Fruit fly (Drosophila melanogaster) whole organism, embryonic: ENCODE data around the gene Dus1.

Source experiments
- ATbp ChIP-seq: fragments of 200-800 bp; sonication (Bioruptor generic); optimal IDR thresholded peaks from 2 replicates; lab custom pipeline; 2017; ENCODE audit warnings: missing biosample characterization, mild to moderate bottlenecking, missing genetic modification characterization, missing genetic modification reagents
- Atf3 ChIP-seq: fragments of 200-800 bp; sonication (Bioruptor generic); optimal IDR thresholded peaks from 3 replicates; lab custom pipeline; 2016; ENCODE audit warnings: missing biosample characterization, missing genetic modification characterization
- B-H2 ChIP-seq: fragments of 200-800 bp; sonication (Bioruptor generic); optimal IDR thresholded peaks from 2 replicates; lab custom pipeline; 2018; ENCODE audit warnings: missing biosample characterization, mild to moderate bottlenecking, missing genetic modification characterization
- CG1024 ChIP-seq: fragments of 200-800 bp; sonication (Bioruptor generic); IDR thresholded peaks from 2 replicates; pipeline ENCODE4 v1.3.6; 2022; ENCODE audit warnings: missing biosample characterization, missing genetic modification characterization
- CG10267 ChIP-seq: fragments of 200-800 bp; sonication (Bioruptor generic); optimal IDR thresholded peaks from 2 replicates; lab custom pipeline; 2018; ENCODE audit warnings: missing biosample characterization, mild to moderate bottlenecking, missing genetic modification characterization, moderate library complexity
- CG10321 ChIP-seq: fragments of 200-800 bp; sonication (Bioruptor generic); IDR thresholded peaks from 2 replicates; pipeline ENCODE4 v1.3.6; 2022; ENCODE audit warnings: missing biosample characterization, missing genetic modification characterization
- CG11456 ChIP-seq: fragments of 200-800 bp; sonication (Bioruptor generic); IDR thresholded peaks from 3 replicates; pipeline ENCODE4 v1.3.6; 2022; ENCODE audit warnings: missing biosample characterization, missing genetic modification characterization
- CG11504 ChIP-seq: fragments of 200-800 bp; sonication (Bioruptor generic); optimal IDR thresholded peaks from 3 replicates; lab custom pipeline; 2019; ENCODE audit warnings: missing biosample characterization, mild to moderate bottlenecking, missing genetic modification characterization, moderate library complexity
- CG11560 ChIP-seq: fragments of 200-800 bp; sonication (Bioruptor generic); IDR thresholded peaks from 3 replicates; pipeline ENCODE4 v1.3.6; 2022; ENCODE audit warnings: missing biosample characterization, missing genetic modification characterization
- CG11696 ChIP-seq: fragments of 200-800 bp; sonication (Bioruptor generic); IDR thresholded peaks from 2 replicates; pipeline ENCODE4 v1.3.6; 2022; ENCODE audit warnings: missing biosample characterization, missing genetic modification characterization
- CG13123 ChIP-seq: fragments of 200-800 bp; sonication (Bioruptor generic); optimal IDR thresholded peaks from 2 replicates; lab custom pipeline; 2016; ENCODE audit warnings: missing biosample characterization, missing genetic modification characterization
- CG15011 ChIP-seq: fragments of 200-800 bp; sonication (Bioruptor generic); optimal IDR thresholded peaks from 3 replicates; lab custom pipeline; 2018; ENCODE audit warnings: missing biosample characterization, mild to moderate bottlenecking, missing genetic modification characterization
- CG15479 ChIP-seq: fragments of 200-800 bp; sonication (Bioruptor generic); optimal IDR thresholded peaks from 3 replicates; lab custom pipeline; 2019; ENCODE audit warnings: missing biosample characterization, mild to moderate bottlenecking, missing genetic modification characterization, moderate library complexity
- CG15601 ChIP-seq: fragments of 200-800 bp; sonication (Bioruptor generic); optimal IDR thresholded peaks from 3 replicates; lab custom pipeline; 2019; ENCODE audit warnings: missing biosample characterization, mild to moderate bottlenecking, missing genetic modification characterization, moderate library complexity
- CG1602 ChIP-seq: fragments of 200-800 bp; sonication (Bioruptor generic); optimal IDR thresholded peaks from 3 replicates; lab custom pipeline; 2016; ENCODE audit warnings: missing biosample characterization, missing genetic modification characterization
- CG1792 ChIP-seq: fragments of 200-800 bp; sonication (Bioruptor generic); optimal IDR thresholded peaks from 2 replicates; lab custom pipeline; 2016; ENCODE audit warnings: missing biosample characterization, missing genetic modification characterization
- CG31441 ChIP-seq: fragments of 200-800 bp; sonication (Bioruptor generic); IDR thresholded peaks from 2 replicates; pipeline ENCODE4 v1.3.6; 2022; ENCODE audit warnings: missing biosample characterization, missing genetic modification characterization
- CG4282 ChIP-seq: fragments of 200-800 bp; sonication (Bioruptor generic); optimal IDR thresholded peaks from 2 replicates; lab custom pipeline; 2016; ENCODE audit warnings: missing biosample characterization, missing genetic modification characterization
- CG4820 ChIP-seq: fragments of 200-800 bp; sonication (Bioruptor generic); optimal IDR thresholded peaks from 3 replicates; lab custom pipeline; 2016; ENCODE audit warnings: missing biosample characterization, missing genetic modification characterization
- CG6854 ChIP-seq: fragments of 200-800 bp; sonication (Bioruptor generic); optimal IDR thresholded peaks from 3 replicates; lab custom pipeline; 2017; ENCODE audit warnings: missing biosample characterization, mild to moderate bottlenecking, missing genetic modification characterization
- CG7556 ChIP-seq: fragments of 200-800 bp; sonication (Bioruptor generic); optimal IDR thresholded peaks from 2 replicates; lab custom pipeline; 2017; ENCODE audit warnings: missing biosample characterization, mild to moderate bottlenecking, missing genetic modification characterization
- CG8089 ChIP-seq: fragments of 200-800 bp; sonication (Bioruptor generic); optimal IDR thresholded peaks from 3 replicates; lab custom pipeline; 2016; ENCODE audit warnings: missing biosample characterization, missing genetic modification characterization
- CG8388 ChIP-seq: fragments of 200-800 bp; sonication (Bioruptor generic); optimal IDR thresholded peaks from 2 replicates; lab custom pipeline; 2019; ENCODE audit warnings: missing biosample characterization, mild to moderate bottlenecking, missing genetic modification characterization, moderate library complexity
- CG8765 ChIP-seq: fragments of 200-800 bp; sonication (Bioruptor generic); IDR thresholded peaks from 2 replicates; pipeline ENCODE4 v1.3.6; 2022; ENCODE audit warnings: missing biosample characterization, missing genetic modification characterization
- CG9876 ChIP-seq: fragments of 200-800 bp; sonication (Bioruptor generic); optimal IDR thresholded peaks from 2 replicates; lab custom pipeline; 2016; ENCODE audit warnings: missing biosample characterization, missing genetic modification characterization
- Camta ChIP-seq: fragments of 200-800 bp; sonication (Bioruptor generic); optimal IDR thresholded peaks from 2 replicates; lab custom pipeline; 2016; ENCODE audit warnings: missing biosample characterization, missing genetic modification characterization
- Dip2 ChIP-seq: fragments of 200-800 bp; sonication (Bioruptor generic); IDR thresholded peaks from 2 replicates; pipeline ENCODE4 v1.3.6; 2022; ENCODE audit warnings: missing biosample characterization, missing genetic modification characterization
- HHEX ChIP-seq: fragments of 200-800 bp; sonication (Bioruptor generic); optimal IDR thresholded peaks from 3 replicates; lab custom pipeline; 2017; ENCODE audit warnings: missing biosample characterization, mild to moderate bottlenecking, missing genetic modification characterization, missing genetic modification reagents
- HLHmδ ChIP-seq: fragments of 200-800 bp; sonication (Bioruptor generic); optimal IDR thresholded peaks from 2 replicates; lab custom pipeline; 2018; ENCODE audit warnings: missing biosample characterization, mild to moderate bottlenecking, missing genetic modification characterization, moderate library complexity
- HmgZ ChIP-seq: fragments of 200-800 bp; sonication (Bioruptor generic); optimal IDR thresholded peaks from 2 replicates; lab custom pipeline; 2018; ENCODE audit warnings: missing biosample characterization, mild to moderate bottlenecking, missing genetic modification characterization
- Hmr ChIP-seq: fragments of 200-800 bp; sonication (Bioruptor generic); optimal IDR thresholded peaks from 3 replicates; lab custom pipeline; 2017; ENCODE audit warnings: mild to moderate bottlenecking, missing biosample characterization, missing genetic modification reagents, missing genetic modification characterization
- Hsf ChIP-seq: fragments of 200-800 bp; sonication (Bioruptor generic); optimal IDR thresholded peaks from 3 replicates; lab custom pipeline; 2016; ENCODE audit warnings: missing biosample characterization, missing genetic modification characterization
- Nf-YC ChIP-seq: fragments of 200-800 bp; optimal IDR thresholded peaks from 3 replicates; lab custom pipeline; 2019; ENCODE audit warnings: missing biosample characterization, mild to moderate bottlenecking, missing genetic modification characterization, moderate library complexity
- Side ChIP-seq: fragments of 200-800 bp; sonication (Bioruptor generic); optimal IDR thresholded peaks from 2 replicates; lab custom pipeline; 2016; ENCODE audit warnings: missing biosample characterization, missing genetic modification characterization
- amos ChIP-seq: fragments of 200-800 bp; sonication (Bioruptor generic); IDR thresholded peaks from 2 replicates; pipeline ENCODE4 v1.3.6; 2022; ENCODE audit warnings: missing biosample characterization, missing genetic modification characterization; ENCODE audit not compliant: partially characterized antibody
- bigmax ChIP-seq: fragments of 200-800 bp; sonication (Bioruptor generic); optimal IDR thresholded peaks from 2 replicates; lab custom pipeline; 2018; ENCODE audit warnings: missing biosample characterization, mild to moderate bottlenecking, missing genetic modification characterization
- chm ChIP-seq: fragments of 200-800 bp; sonication (Bioruptor generic); IDR thresholded peaks from 2 replicates; pipeline ENCODE4 v1.3.6; 2022; ENCODE audit warnings: missing biosample characterization, missing genetic modification characterization
- ind ChIP-seq: fragments of 200-800 bp; sonication (Bioruptor generic); optimal IDR thresholded peaks from 3 replicates; lab custom pipeline; 2016; ENCODE audit warnings: missing biosample characterization, missing genetic modification characterization
- kah ChIP-seq: fragments of 200-800 bp; sonication (Bioruptor generic); optimal IDR thresholded peaks from 2 replicates; lab custom pipeline; 2018; ENCODE audit warnings: missing biosample characterization, mild to moderate bottlenecking, missing genetic modification characterization
- lilli ChIP-seq: fragments of 200-800 bp; sonication (Bioruptor generic); optimal IDR thresholded peaks from 3 replicates; lab custom pipeline; 2016; ENCODE audit warnings: missing biosample characterization, missing genetic modification characterization
- lola ChIP-seq, 3 experiments: fragments of >200 bp in 2 of 3; fragments of 200-800 bp in 1 of 3; sonication (Bioruptor generic) in 1 of 3; optimal IDR thresholded peaks; 2 replicates each; lab custom pipeline; 2017 to 2019; ENCODE audit warnings: missing biosample characterization in 3 of 3, missing genetic modification characterization in 3 of 3, mild to moderate bottlenecking in 1 of 3, moderate library complexity in 1 of 3
- mam ChIP-seq: fragments of 200-800 bp; sonication (Bioruptor generic); optimal IDR thresholded peaks from 3 replicates; lab custom pipeline; 2016; ENCODE audit warnings: missing biosample characterization, missing genetic modification characterization
- pb ChIP-seq: fragments of 200-800 bp; sonication (Bioruptor generic); optimal IDR thresholded peaks from 3 replicates; lab custom pipeline; 2016; ENCODE audit warnings: missing biosample characterization, missing genetic modification characterization
- sima ChIP-seq: fragments of 200-800 bp; sonication (Bioruptor generic); optimal IDR thresholded peaks from 2 replicates; lab custom pipeline; 2016; ENCODE audit warnings: missing biosample characterization, missing genetic modification characterization
- slbo ChIP-seq: fragments of 200-800 bp; sonication (Bioruptor generic); IDR thresholded peaks from 2 replicates; pipeline ENCODE4 v1.3.6; 2022; ENCODE audit warnings: missing biosample characterization, missing genetic modification characterization
- slou ChIP-seq: fragments of 200-800 bp; sonication (Bioruptor generic); optimal IDR thresholded peaks from 3 replicates; lab custom pipeline; 2016; ENCODE audit warnings: missing biosample characterization, missing genetic modification characterization
- sqz ChIP-seq: fragments of 200-800 bp; sonication (Bioruptor generic); optimal IDR thresholded peaks from 3 replicates; lab custom pipeline; 2018; ENCODE audit warnings: missing biosample characterization, mild to moderate bottlenecking, missing genetic modification characterization
- tup ChIP-seq: fragments of 200-800 bp; sonication (Bioruptor generic); optimal IDR thresholded peaks from 2 replicates; lab custom pipeline; 2016; ENCODE audit warnings: missing biosample characterization, mild to moderate bottlenecking, missing genetic modification characterization, moderate library complexity
- zf30C ChIP-seq: fragments of 200-800 bp; sonication (Bioruptor generic); optimal IDR thresholded peaks from 3 replicates; lab custom pipeline; 2018; ENCODE audit warnings: missing biosample characterization, mild to moderate bottlenecking, missing genetic modification characterization
- zfh1 ChIP-seq: fragments of 200-800 bp; sonication (Bioruptor generic); IDR thresholded peaks from 3 replicates; pipeline ENCODE4 v1.3.6; 2022; ENCODE audit warnings: missing biosample characterization, missing genetic modification characterization

The Dus1 gene

dm6 chr2L:250507-251215 is 20.9 kb downstream of the Dus1 start, which contains the start of gene kis (continued):
- TF ChIP-seq CG1024 (GFP tag; lab: Robert Waterston, UW) = no peak
- TF ChIP-seq lola (GFP tag; optimal IDR thresholded peaks at IDR 0.05; lab: Kevin White, UChicago) = no peak
- no peak for TF ChIP-seq Atf3 (GFP tag; lab: Kevin White, UChicago)
- TF ChIP-seq CG7556 (GFP tag; lab: Kevin White, UChicago) = no peak
- no peak for TF ChIP-seq bigmax
- peak; percentile 60 for TF ChIP-seq Nf-YC (tag; lab: Kevin White, UChicago)
- peak; percentile 4 for TF ChIP-seq CG4282 (GFP tag; lab: Kevin White, UChicago)
- TF ChIP-seq slbo = peak; percentile 61
- peak; percentile 65 for TF ChIP-seq sqz (GFP tag; lab: Kevin White, UChicago)
- peak; percentile 39; the same call in 2 of the 3 replicates for TF ChIP-seq zfh1 (GFP tag; lab: Robert Waterston, UW)
- no peak for TF ChIP-seq CG13123
- TF ChIP-seq Hsf (GFP tag; lab: Kevin White, UChicago) = peak; percentile 59
- peak; percentile 72 for TF ChIP-seq CG10267 (tag; lab: Kevin White, UChicago)
- peak; percentile 48 for TF ChIP-seq Camta (GFP tag; lab: Kevin White, UChicago)
- TF ChIP-seq ind (GFP tag; lab: Kevin White, UChicago) = peak; percentile 4
- TF ChIP-seq CG8765 (GFP tag; lab: Robert Waterston, UW) = no peak
- TF ChIP-seq CG11560 (tag; lab: Robert Waterston, UW) = no peak; the same call in 2 of the 3 replicates
- no peak for TF ChIP-seq CG15479 (GFP tag; lab: Kevin White, UChicago)
- TF ChIP-seq mam (GFP tag; lab: Kevin White, UChicago) = peak; percentile 56
- no peak for TF ChIP-seq CG11696 (GFP tag; lab: Robert Waterston, UW)
- peak; percentile 81 for TF ChIP-seq HmgZ (tag; lab: Kevin White, UChicago)
- peak; percentile 8 for TF ChIP-seq CG8388 (GFP tag; lab: Kevin White, UChicago)
- TF ChIP-seq amos (GFP tag; lab: Robert Waterston, UW) = peak; percentile 98
- no peak for TF ChIP-seq HLHmδ (GFP tag; lab: Kevin White, UChicago)
- peak; percentile 34 for TF ChIP-seq Side (GFP tag; lab: Kevin White, UChicago)
- TF ChIP-seq zf30C = no peak
- peak; percentile 35 for TF ChIP-seq kah (GFP tag; lab: Kevin White, UChicago)
- no peak for TF ChIP-seq pb (GFP tag; lab: Kevin White, UChicago)
- TF ChIP-seq CG15011 (GFP tag; lab: Kevin White, UChicago) = no peak
- no peak for TF ChIP-seq CG4820
- TF ChIP-seq ATbp (GFP tag; lab: Kevin White, UChicago) = no peak
- TF ChIP-seq CG1602 (GFP tag; lab: Kevin White, UChicago) = no peak
- TF ChIP-seq Dip2 (GFP tag; lab: Robert Waterston, UW) = no peak
- no peak for TF ChIP-seq tup (GFP tag; lab: Kevin White, UChicago)
- TF ChIP-seq CG15601 (tag; lab: Kevin White, UChicago) = peak; percentile 54
- peak; percentile 66 for TF ChIP-seq Hmr (GFP tag; lab: Kevin White, UChicago)
- TF ChIP-seq CG11504 (tag; lab: Kevin White, UChicago) = peak; percentile 66
- no peak for TF ChIP-seq CG9876 (GFP tag; lab: Kevin White, UChicago)
- no peak for TF ChIP-seq HHEX (GFP tag; lab: Kevin White, UChicago)
- TF ChIP-seq sima = peak; percentile 10
- peak; percentile 65 for TF ChIP-seq B-H2 (GFP tag; lab: Kevin White, UChicago)
- peak; percentile 16 for TF ChIP-seq CG1792 (GFP tag; lab: Kevin White, UChicago)
- no peak for TF ChIP-seq CG8089 (GFP tag; lab: Kevin White, UChicago)
- TF ChIP-seq CG10321 (GFP tag; lab: Robert Waterston, UW) = no peak
- TF ChIP-seq chm (GFP tag; lab: Robert Waterston, UW) = 0 out of 2 replicates have a peak, but pooled peaks have one; percentile 29
- peak; percentile 76 for TF ChIP-seq lilli (GFP tag; lab: Kevin White, UChicago)
- peak; percentile 35; the same call in 1 of the 3 replicates for TF ChIP-seq CG11456 (GFP tag; lab: Robert Waterston, UW)
- no peak for TF ChIP-seq CG6854 (GFP tag; lab: Kevin White, UChicago)
- no peak for TF ChIP-seq CG31441 (GFP tag; lab: Robert Waterston, UW)
- no peak for TF ChIP-seq slou (GFP tag; lab: Kevin White, UChicago)
